Fruit fly (Drosophila melanogaster): ENCODE data around the gene CG42375.

DNA sequence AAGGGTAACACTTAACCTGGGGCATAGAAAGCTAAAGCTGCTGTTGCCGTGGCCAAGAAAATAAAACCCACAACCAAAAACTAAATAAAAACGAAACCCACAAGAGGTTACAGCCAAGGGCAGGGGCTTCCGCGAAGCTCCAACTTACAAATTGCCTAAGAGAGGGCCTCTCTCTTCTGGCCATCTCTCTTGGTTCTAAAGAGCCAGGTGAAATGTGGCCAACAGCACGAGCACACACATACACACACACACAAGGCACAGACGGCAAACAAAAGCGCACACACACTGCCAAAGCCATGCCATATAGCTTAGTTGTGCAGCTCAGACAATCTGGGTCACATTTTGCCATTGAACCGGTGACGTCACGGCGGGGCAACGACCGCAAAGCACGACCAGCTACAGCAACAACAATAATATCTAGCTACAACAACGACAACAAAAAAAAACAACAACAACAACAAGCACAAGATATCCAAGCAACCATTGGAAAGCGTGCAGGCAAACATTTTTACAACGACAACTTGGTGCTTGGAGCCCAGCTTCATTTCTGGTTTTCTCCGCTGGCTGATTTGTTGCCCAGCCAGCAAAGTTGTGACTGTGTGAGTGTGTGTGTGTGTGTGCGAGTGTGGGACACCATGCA is 17.3 kb downstream of the CG42375 start:
- no peak for TF ChIP-seq CG8478 (optimal IDR thresholded peaks at IDR 0.05)
- TF ChIP-seq CTCF (optimal IDR thresholded peaks at IDR 0.05) = no peak
